Worm (Caenorhabditis elegans): ENCODE results near the gene nspg-9.

DNA sequence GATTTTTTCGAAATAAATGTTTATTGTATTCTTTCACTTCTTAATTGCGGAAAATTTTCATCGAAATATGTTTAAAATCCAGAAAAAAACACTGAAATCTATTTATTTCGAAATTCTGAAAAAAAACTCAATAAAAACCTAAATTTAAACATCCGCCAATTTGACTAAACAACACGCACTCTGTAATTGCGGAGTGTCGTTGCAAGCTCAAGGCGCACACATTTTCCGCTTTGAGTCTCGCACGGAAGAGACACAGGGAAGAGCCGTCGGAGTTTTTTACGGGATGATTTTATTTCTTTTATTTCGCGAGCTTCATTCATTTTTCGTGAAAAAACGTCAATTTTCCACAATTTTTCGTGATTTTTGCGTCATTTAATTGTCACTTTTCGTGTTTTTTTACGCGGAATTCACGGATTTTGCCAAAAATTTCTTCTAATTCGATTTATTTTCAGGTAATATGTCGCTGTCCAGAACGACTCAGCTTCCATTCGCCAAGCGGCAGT lies 7.4 kb downstream of the nspg-9 start, which contains the start of gene dld-1:
- TF ChIP-seq pes-1 (GFP tag; IDR thresholded peaks at IDR 0.05), result no peak
- no peak for TF ChIP-seq flt-1 (GFP tag; IDR thresholded peaks at IDR 0.05)
- TF ChIP-seq ama-1 (optimal IDR thresholded peaks at IDR 0.05), result no peak
- no peak for TF ChIP-seq tbx-11 (GFP tag; IDR thresholded peaks at IDR 0.05)
- no peak for TF ChIP-seq aly-1 (tag; optimal IDR thresholded peaks at IDR 0.05)
- no peak for TF ChIP-seq ceh-36 (tag; optimal IDR thresholded peaks at IDR 0.05)
- TF ChIP-seq tbx-37 (GFP tag; conservative IDR thresholded peaks at IDR 0.05), result no peak
- no peak for TF ChIP-seq sea-1 (GFP tag; conservative IDR thresholded peaks at IDR 0.05)
- TF ChIP-seq ets-7 (tag; optimal IDR thresholded peaks at IDR 0.05), result no peak
